Worm (Caenorhabditis elegans): ENCODE measurements around the gene dld-1.

dld-1 gene

DNA sequence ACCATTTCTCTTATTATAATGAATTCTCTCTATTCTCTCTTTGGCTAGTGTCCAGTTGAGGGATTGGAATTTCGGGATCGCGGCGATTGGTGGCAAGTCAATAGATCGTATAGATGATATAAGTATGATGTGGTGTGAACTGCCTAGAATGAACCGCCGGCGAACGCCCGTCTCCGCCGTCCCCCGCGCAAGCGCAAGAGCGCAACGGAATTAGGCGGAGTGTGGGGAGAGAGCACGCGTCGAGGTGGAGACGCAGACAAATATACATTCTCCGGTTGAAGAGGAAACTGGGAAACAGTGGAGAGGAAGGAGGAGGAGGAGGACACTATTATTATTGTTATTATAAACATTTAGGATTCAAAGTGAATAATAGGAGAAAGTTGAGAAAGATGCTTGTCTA lies 32.2 kb downstream of the dld-1 start:
- peak; percentile 48 for TF ChIP-seq cog-1 (tag; optimal IDR thresholded peaks at IDR 0.05)
- TF ChIP-seq T22C8.4 (GFP tag; IDR thresholded peaks at IDR 0.05), result no peak
- no peak for TF ChIP-seq med-1 (GFP tag; optimal IDR thresholded peaks at IDR 0.05; ENCODE audit: insufficient read depth)
- no peak for TF ChIP-seq flt-1 (GFP tag; IDR thresholded peaks at IDR 0.05)
- no peak for TF ChIP-seq klf-2 (GFP tag; conservative IDR thresholded peaks at IDR 0.05)
- TF ChIP-seq ref-1 (GFP tag; conservative IDR thresholded peaks at IDR 0.05), result no peak
- no peak for TF ChIP-seq tab-1 (GFP tag; IDR thresholded peaks at IDR 0.05)
- TF ChIP-seq ztf-23 (GFP tag; IDR thresholded peaks at IDR 0.05), result peak; percentile 64; the same call in 1 of the 2 replicates
- no peak for TF ChIP-seq ztf-29 (GFP tag; IDR thresholded peaks at IDR 0.05)

DNA sequence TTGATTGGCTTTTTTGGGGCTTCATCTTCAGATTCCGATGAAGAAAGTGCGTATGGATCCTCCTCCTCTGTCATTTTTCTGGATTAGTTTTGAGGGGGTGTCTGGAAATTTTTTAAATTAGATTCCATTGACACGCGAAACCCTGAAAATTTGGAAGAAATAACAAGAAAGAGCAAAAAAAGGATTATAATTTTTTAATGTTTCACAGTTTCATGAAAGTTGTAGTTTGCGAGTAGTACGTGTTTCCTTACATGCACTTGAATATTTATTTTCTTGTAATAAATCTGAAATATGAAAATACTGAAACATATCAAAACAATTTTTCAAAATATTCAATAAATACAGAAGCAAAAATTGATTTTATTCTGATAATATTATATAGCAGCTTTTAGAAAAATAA lies 40.7 kb downstream of the dld-1 start, which contains the start of gene tag-273:
TSS of gene tag-273 (minus strand) at position 101 of the 400 bp plus-strand sequence.
- TF ChIP-seq ref-1 (GFP tag; conservative IDR thresholded peaks at IDR 0.05), result no peak
- TF ChIP-seq ztf-29 (GFP tag; IDR thresholded peaks at IDR 0.05), result no peak
- no peak for TF ChIP-seq flt-1 (GFP tag; IDR thresholded peaks at IDR 0.05)
- TF ChIP-seq tab-1 (GFP tag; IDR thresholded peaks at IDR 0.05), result no peak
- TF ChIP-seq ztf-23 (GFP tag; IDR thresholded peaks at IDR 0.05), result no peak

DNA sequence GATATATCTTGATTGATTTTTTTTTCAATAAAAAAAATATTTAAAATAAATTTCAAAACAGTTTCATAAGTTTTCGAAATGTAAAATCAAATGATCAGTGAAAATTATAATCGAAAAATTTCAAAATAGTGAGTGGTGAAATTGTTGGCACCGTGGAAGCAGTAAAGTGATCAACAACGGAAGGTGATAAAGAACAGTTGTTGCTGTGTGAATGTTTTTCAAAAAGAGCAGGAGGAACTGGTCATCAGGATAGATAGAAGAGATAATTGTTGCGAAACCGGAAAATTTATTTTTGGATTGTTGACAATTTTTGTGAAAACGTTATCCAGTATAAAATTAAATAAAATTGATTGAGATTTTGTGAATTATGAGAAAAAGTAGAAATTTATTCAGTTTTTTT lies 41.7 kb downstream of the dld-1 start:
- no peak for TF ChIP-seq ref-1 (GFP tag; conservative IDR thresholded peaks at IDR 0.05)
- TF ChIP-seq tab-1 (GFP tag; IDR thresholded peaks at IDR 0.05), result no peak
- no peak for TF ChIP-seq cog-1 (tag; optimal IDR thresholded peaks at IDR 0.05)
- TF ChIP-seq ztf-29 (GFP tag; IDR thresholded peaks at IDR 0.05), result no peak
- no peak for TF ChIP-seq klf-2 (GFP tag; conservative IDR thresholded peaks at IDR 0.05)
- no peak for TF ChIP-seq T22C8.4 (GFP tag; IDR thresholded peaks at IDR 0.05)
- no peak for TF ChIP-seq med-1 (GFP tag; optimal IDR thresholded peaks at IDR 0.05; ENCODE audit: insufficient read depth)
- TF ChIP-seq flt-1 (GFP tag; IDR thresholded peaks at IDR 0.05), result no peak
- no peak for TF ChIP-seq ztf-23 (GFP tag; IDR thresholded peaks at IDR 0.05)

DNA sequence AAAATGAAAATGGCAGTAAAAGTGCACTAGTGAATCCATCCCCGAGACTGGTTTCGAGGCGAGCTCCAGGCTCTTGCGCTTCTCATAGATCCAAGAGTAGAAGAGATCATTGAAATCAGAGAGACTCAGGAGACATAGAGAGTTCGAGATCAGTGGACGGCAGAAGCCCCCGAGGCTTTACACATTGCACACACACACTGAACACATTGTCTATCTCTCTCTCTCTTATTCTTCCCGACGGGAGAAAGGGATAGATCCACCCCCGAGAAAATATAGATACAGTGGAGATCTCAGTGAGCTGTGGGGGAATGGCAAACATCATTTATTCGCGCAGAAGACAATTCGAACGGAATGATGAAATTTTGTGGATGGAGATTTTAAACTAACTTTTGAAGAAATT lies 42.7 kb downstream of the dld-1 start:
- TF ChIP-seq flt-1 (GFP tag; IDR thresholded peaks at IDR 0.05), result no peak

DNA sequence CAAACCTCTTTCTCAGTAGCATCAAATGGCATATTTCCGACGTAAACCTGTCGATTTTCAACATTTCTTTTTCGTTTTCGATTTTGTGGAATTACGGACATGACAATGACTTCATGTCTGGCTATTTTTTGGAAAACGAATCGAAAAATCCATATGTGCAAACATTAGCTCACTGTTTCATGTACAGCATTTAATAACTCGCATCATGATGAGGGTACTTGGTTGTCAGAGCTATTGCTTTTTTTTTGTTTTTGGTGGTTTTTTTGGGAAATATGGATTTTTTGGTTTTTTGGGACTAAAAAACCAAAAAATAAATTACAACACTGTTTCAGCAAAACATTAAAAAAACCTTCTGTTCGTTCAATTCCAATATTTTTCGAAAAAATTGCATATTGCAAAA lies 48.1 kb downstream of the dld-1 start, which contains the start of gene Y57G11A.5:
TSS of gene Y57G11A.5 (minus strand) at position 101 of the 400 bp plus-strand sequence.
- no peak for TF ChIP-seq ztf-29 (GFP tag; IDR thresholded peaks at IDR 0.05)
- TF ChIP-seq flt-1 (GFP tag; IDR thresholded peaks at IDR 0.05), result no peak
- TF ChIP-seq tab-1 (GFP tag; IDR thresholded peaks at IDR 0.05), result no peak
- no peak for TF ChIP-seq ztf-23 (GFP tag; IDR thresholded peaks at IDR 0.05)
- no peak for TF ChIP-seq med-1 (GFP tag; optimal IDR thresholded peaks at IDR 0.05; ENCODE audit: insufficient read depth)
- TF ChIP-seq ref-1 (GFP tag; conservative IDR thresholded peaks at IDR 0.05), result no peak
- no peak for TF ChIP-seq klf-2 (GFP tag; conservative IDR thresholded peaks at IDR 0.05)
- TF ChIP-seq T22C8.4 (GFP tag; IDR thresholded peaks at IDR 0.05), result no peak
- no peak for TF ChIP-seq cog-1 (tag; optimal IDR thresholded peaks at IDR 0.05)

DNA sequence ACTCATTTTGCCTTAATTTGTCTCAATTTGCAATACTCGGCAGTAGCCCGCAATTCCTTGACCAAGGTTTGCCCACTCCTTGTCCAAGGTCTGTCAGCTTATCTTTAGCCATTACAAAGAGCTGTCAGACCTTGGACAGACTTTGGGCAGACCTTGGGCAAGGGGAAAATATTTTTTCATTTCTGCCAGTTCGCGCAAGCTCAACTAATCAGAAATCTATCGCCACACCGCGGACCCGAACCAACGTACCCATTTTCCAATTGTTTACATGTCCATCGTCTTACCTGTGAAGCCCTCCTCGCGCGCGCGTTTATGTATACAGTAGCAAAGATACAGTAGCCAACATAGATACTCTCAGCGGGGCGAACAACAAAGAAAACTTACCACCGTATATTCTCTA lies 50.8 kb downstream of the dld-1 start:
- TF ChIP-seq cog-1 (tag; optimal IDR thresholded peaks at IDR 0.05) (no peak), tab-1 (GFP tag; IDR thresholded peaks at IDR 0.05) (no peak), klf-2 (GFP tag; conservative IDR thresholded peaks at IDR 0.05) (no peak), ztf-29 (GFP tag; IDR thresholded peaks at IDR 0.05) (no peak), med-1 (GFP tag; optimal IDR thresholded peaks at IDR 0.05; ENCODE audit: insufficient read depth) (no peak), flt-1 (GFP tag; IDR thresholded peaks at IDR 0.05) (no peak), T22C8.4 (GFP tag; IDR thresholded peaks at IDR 0.05) (no peak), ref-1 (GFP tag; conservative IDR thresholded peaks at IDR 0.05) (no peak), ztf-23 (GFP tag; IDR thresholded peaks at IDR 0.05) (no peak)
